Worm (Caenorhabditis elegans) whole organism, young adult: ENCODE data around the gene C23G10.5.

Experiments used
- F10E7.11 ChIP-seq: sonication (generic microtip); optimal IDR thresholded peaks from 2 replicates; lab custom pipeline; 2017; ENCODE audit warnings: mild to moderate bottlenecking, missing genetic modification characterization, moderate library complexity, missing compliant biosample characterization
- F23B12.7 ChIP-seq: sonication (generic microtip); optimal IDR thresholded peaks from 2 replicates; lab custom pipeline; 2017; ENCODE audit warnings: missing genetic modification characterization, mild to moderate bottlenecking, missing compliant biosample characterization, antibody characterized with exemption, moderate library complexity; ENCODE audit not compliant: insufficient read depth
- F33H1.4 ChIP-seq: fragments of 200-800 bp; sonication (Bioruptor generic); IDR thresholded peaks from 2 replicates; pipeline ENCODE4 v1.3.6; 2022; ENCODE audit warnings: missing genetic modification reagents, missing genetic modification characterization, missing compliant biosample characterization
- F37B4.10 ChIP-seq: fragments of 200-800 bp; sonication (Bioruptor generic); IDR thresholded peaks from 2 replicates; pipeline ENCODE4 v1.3.6; 2022; ENCODE audit warnings: missing genetic modification characterization, missing compliant biosample characterization
- F39B2.1 ChIP-seq: fragments of 200-800 bp; sonication (Bioruptor generic); IDR thresholded peaks from 2 replicates; pipeline ENCODE4 v1.3.6; 2022; ENCODE audit warnings: missing genetic modification reagents, missing genetic modification characterization, missing compliant biosample characterization
- F55B11.4 ChIP-seq: sonication (generic microtip); optimal IDR thresholded peaks from 2 replicates; lab custom pipeline; 2016; ENCODE audit warnings: missing compliant biosample characterization, missing genetic modification characterization, borderline replicate concordance; ENCODE audit not compliant: insufficient read depth
- K12H6.12 ChIP-seq: fragments of 200-800 bp; sonication (Bioruptor generic); optimal IDR thresholded peaks from 2 replicates; lab custom pipeline; 2018; ENCODE audit warnings: mild to moderate bottlenecking, missing genetic modification characterization, missing compliant biosample characterization
- Y95B8A.8 ChIP-seq: fragments of 200-800 bp; sonication (Bioruptor generic); IDR thresholded peaks from 2 replicates; pipeline ENCODE4 v1.3.6; 2022; ENCODE audit warnings: missing genetic modification reagents, missing genetic modification characterization, missing compliant biosample characterization
- atf-7 ChIP-seq: sonication (generic microtip); optimal IDR thresholded peaks from 2 replicates; lab custom pipeline; 2017; ENCODE audit warnings: mild to moderate bottlenecking, missing genetic modification characterization, missing compliant biosample characterization
- attf-3 ChIP-seq: fragments of 200-800 bp; sonication (Bioruptor generic); conservative IDR thresholded peaks from 2 replicates; pipeline ENCODE4 v1.3.6; 2022; ENCODE audit warnings: missing genetic modification reagents, missing genetic modification characterization, missing compliant biosample characterization
- attf-5 ChIP-seq: fragments of 200-800 bp; sonication (Bioruptor generic); optimal IDR thresholded peaks from 2 replicates; lab custom pipeline; 2018; ENCODE audit warnings: mild to moderate bottlenecking, missing genetic modification characterization, missing compliant biosample characterization
- attf-6 ChIP-seq: fragments of 200-800 bp; sonication (Bioruptor generic); IDR thresholded peaks from 2 replicates; pipeline ENCODE4 v1.3.6; 2022; ENCODE audit warnings: missing genetic modification reagents, missing genetic modification characterization, missing compliant biosample characterization
- ccch-3 ChIP-seq: fragments of 200-800 bp; sonication (Bioruptor generic); optimal IDR thresholded peaks from 2 replicates; lab custom pipeline; 2018; ENCODE audit warnings: mild to moderate bottlenecking, missing genetic modification characterization, missing compliant biosample characterization
- cebp-1 ChIP-seq, 2 experiments: fragments of 200-800 bp in 1 of 2; sonication (Bioruptor generic) in 1 of 2; sonication (generic microtip) in 1 of 2; IDR thresholded peaks in 1 of 2; optimal IDR thresholded peaks in 1 of 2; 2 replicates each; pipeline versions ENCODE4 v1.3.6 to Lab custom; 2017 to 2022; ENCODE audit warnings: missing compliant biosample characterization in 2 of 2, missing genetic modification characterization in 2 of 2, mild to moderate bottlenecking in 1 of 2, missing genetic modification reagents in 1 of 2, moderate library complexity in 1 of 2
- chd-7 ChIP-seq: sonication (generic microtip); optimal IDR thresholded peaks from 2 replicates; lab custom pipeline; 2016; ENCODE audit warnings: mild to moderate bottlenecking, missing genetic modification characterization, moderate library complexity, missing compliant biosample characterization
- dox-1 ChIP-seq: fragments of 200-800 bp; sonication (Bioruptor generic); IDR thresholded peaks from 2 replicates; pipeline ENCODE4 v1.3.6; 2022; ENCODE audit warnings: missing genetic modification reagents, missing genetic modification characterization, missing compliant biosample characterization
- egl-44 ChIP-seq: fragments of 200-800 bp; sonication (Bioruptor generic); IDR thresholded peaks from 2 replicates; pipeline ENCODE4 v1.3.6; 2022; ENCODE audit warnings: missing genetic modification reagents, missing genetic modification characterization, missing compliant biosample characterization
- egrh-3 ChIP-seq: fragments of 200-800 bp; sonication (Bioruptor generic); IDR thresholded peaks from 2 replicates; pipeline ENCODE4 v1.3.6; 2022; ENCODE audit warnings: missing genetic modification reagents, missing genetic modification characterization, missing compliant biosample characterization
- hmg-1.2 ChIP-seq: fragments of 200-800 bp; sonication (Bioruptor generic); IDR thresholded peaks from 2 replicates; pipeline ENCODE4 v1.3.6; 2022; ENCODE audit warnings: missing genetic modification reagents, missing genetic modification characterization, missing compliant biosample characterization
- hmg-20 ChIP-seq: fragments of 200-800 bp; sonication (Bioruptor generic); IDR thresholded peaks from 2 replicates; pipeline ENCODE4 v1.3.6; 2022; ENCODE audit warnings: missing genetic modification reagents, missing genetic modification characterization, missing compliant biosample characterization
- hsf-1 ChIP-seq: fragments of 200-800 bp; sonication (Bioruptor generic); IDR thresholded peaks from 2 replicates; pipeline ENCODE4 v1.3.6; 2022; ENCODE audit warnings: missing genetic modification reagents, missing genetic modification characterization, missing compliant biosample characterization
- lin-35 ChIP-seq, 3 experiments: fragments of 150-350 bp in 2 of 3; sonication (generic microtip) in 1 of 3; optimal IDR thresholded peaks; 2 replicates each; lab custom pipeline; 2014 to 2018; ENCODE audit warnings: missing biosample characterization in 3 of 3, missing genetic modification characterization in 3 of 3, missing genetic modification reagents in 3 of 3
- lin-40 ChIP-seq: sonication (generic microtip); optimal IDR thresholded peaks from 2 replicates; lab custom pipeline; 2016; ENCODE audit warnings: missing genetic modification characterization, mild to moderate bottlenecking, missing compliant biosample characterization, missing genotype, missing genetic modification reagents
- lsy-27 ChIP-seq: sonication (generic microtip); optimal IDR thresholded peaks from 2 replicates; lab custom pipeline; 2017; ENCODE audit warnings: missing genetic modification characterization, mild to moderate bottlenecking, missing compliant biosample characterization, antibody characterized with exemption, missing genotype, borderline replicate concordance; ENCODE audit not compliant: insufficient read depth
- madf-3 ChIP-seq: fragments of 200-800 bp; sonication (Bioruptor generic); IDR thresholded peaks from 2 replicates; pipeline ENCODE4 v1.3.6; 2022; ENCODE audit warnings: missing genetic modification reagents, missing genetic modification characterization, missing compliant biosample characterization
- madf-6 ChIP-seq: fragments of 200-800 bp; sonication (Bioruptor generic); IDR thresholded peaks from 2 replicates; pipeline ENCODE4 v1.3.6; 2022; ENCODE audit warnings: missing genetic modification reagents, missing genetic modification characterization, missing compliant biosample characterization
- madf-8 ChIP-seq: fragments of 200-800 bp; sonication (Bioruptor generic); conservative IDR thresholded peaks from 2 replicates; pipeline ENCODE4 v1.3.6; 2022; ENCODE audit warnings: missing genetic modification reagents, missing genetic modification characterization, missing compliant biosample characterization
- nfyb-1 ChIP-seq: fragments of 200-800 bp; sonication (Bioruptor generic); IDR thresholded peaks from 2 replicates; pipeline ENCODE4 v1.3.6; 2022; ENCODE audit warnings: missing genetic modification reagents, missing genetic modification characterization, missing compliant biosample characterization
- nhr-27 ChIP-seq: fragments of 200-800 bp; sonication (Bioruptor generic); optimal IDR thresholded peaks from 2 replicates; lab custom pipeline; 2018; ENCODE audit warnings: mild to moderate bottlenecking, missing genetic modification characterization, moderate library complexity, missing compliant biosample characterization
- pha-4 ChIP-seq: fragments of 150-350 bp; sonication (generic microtip); optimal IDR thresholded peaks from 2 replicates; lab custom pipeline; 2014; ENCODE audit warnings: missing biosample characterization, missing genetic modification reagents, missing genetic modification characterization
- repo-1 ChIP-seq: sonication (generic microtip); optimal IDR thresholded peaks from 2 replicates; lab custom pipeline; 2017; ENCODE audit warnings: mild to moderate bottlenecking, missing genetic modification characterization, missing compliant biosample characterization
- rpc-1 ChIP-seq, 2 experiments: fragments of 150-350 bp in 1 of 2; sonication (generic microtip) in 1 of 2; optimal IDR thresholded peaks; 2 replicates each; lab custom pipeline; 2014 to 2018; ENCODE audit warnings: missing biosample characterization in 1 of 2, missing genetic modification characterization in 1 of 2, missing genetic modification reagents in 1 of 2, missing genotype in 1 of 2
- sea-2 ChIP-seq: fragments of 200-800 bp; sonication (Bioruptor generic); IDR thresholded peaks from 2 replicates; pipeline ENCODE4 v1.3.6; 2022; ENCODE audit warnings: missing genetic modification characterization, missing compliant biosample characterization
- snpc-3.4 ChIP-seq: sonication (generic microtip); optimal IDR thresholded peaks from 2 replicates; lab custom pipeline; 2017; ENCODE audit warnings: missing genetic modification characterization, mild to moderate bottlenecking, missing compliant biosample characterization, antibody characterized with exemption, moderate library complexity, missing genotype, missing genetic modification reagents
- snpc-4 ChIP-seq, 5 experiments: fragments of 150-350 bp in 1 of 5; sonication (generic microtip) in 4 of 5; optimal IDR thresholded peaks; 2 replicates each; lab custom pipeline; 2014 to 2018; ENCODE audit warnings: missing genetic modification characterization in 5 of 5, missing biosample characterization in 3 of 5, antibody characterized with exemption in 2 of 5, mild to moderate bottlenecking in 2 of 5, missing compliant biosample characterization in 2 of 5, missing genotype in 2 of 5, moderate library complexity in 2 of 5, missing genetic modification reagents in 1 of 5
- somi-1 ChIP-seq: fragments of 200-800 bp; sonication (Bioruptor generic); optimal IDR thresholded peaks from 2 replicates; lab custom pipeline; 2018; ENCODE audit warnings: mild to moderate bottlenecking, missing genetic modification characterization, missing compliant biosample characterization
- tbp1 ChIP-seq: fragments of 200-800 bp; sonication (Bioruptor generic); optimal IDR thresholded peaks from 2 replicates; lab custom pipeline; 2018; ENCODE audit warnings: mild to moderate bottlenecking, missing genetic modification characterization, missing compliant biosample characterization
- tlf-1 ChIP-seq: fragments of 200-800 bp; sonication (Bioruptor generic); optimal IDR thresholded peaks from 2 replicates; lab custom pipeline; 2018; ENCODE audit warnings: mild to moderate bottlenecking, missing genetic modification characterization, missing compliant biosample characterization
- zim-3 ChIP-seq: sonication (generic microtip); optimal IDR thresholded peaks from 2 replicates; lab custom pipeline; 2017; ENCODE audit warnings: mild to moderate bottlenecking, missing genetic modification characterization, moderate library complexity, missing compliant biosample characterization

The C23G10.5 gene

DNA sequence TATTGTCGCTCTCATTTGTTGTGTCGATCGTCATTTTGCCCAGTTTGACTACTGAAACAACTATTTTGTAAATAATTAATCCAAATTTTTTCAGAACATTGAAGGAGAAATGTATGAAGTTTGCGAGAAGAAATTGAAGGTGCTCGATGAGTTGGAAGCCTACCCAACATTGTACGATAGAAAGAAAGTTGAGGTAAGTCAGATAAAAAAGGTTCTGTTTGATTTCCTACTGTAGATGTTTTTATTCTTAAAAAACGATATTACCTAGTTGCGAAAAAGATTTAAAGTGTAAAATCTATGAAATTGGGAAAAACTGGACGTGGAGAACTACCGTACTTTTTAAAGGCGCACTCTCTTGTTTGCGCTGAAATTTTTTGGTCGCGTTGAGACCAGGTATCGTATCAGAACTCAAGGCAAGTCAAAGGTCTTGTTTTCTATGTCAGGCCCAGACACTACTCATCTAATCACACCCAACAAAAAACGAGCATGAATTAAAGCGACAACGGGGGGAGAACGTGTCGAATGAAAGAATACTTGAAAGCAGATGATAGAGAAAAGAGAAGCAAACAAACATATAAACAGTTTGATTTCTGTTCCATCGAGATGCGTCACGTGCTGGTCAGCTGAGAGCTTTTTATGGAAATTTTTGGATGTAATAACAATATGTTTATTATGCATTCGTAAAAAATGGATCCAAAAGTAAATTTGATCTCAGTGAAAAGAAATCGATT is 22.2 kb upstream of the C23G10.5 start, which contains the start of gene efk-1 (continued):
- TF ChIP-seq somi-1 (GFP tag; lab: Kevin White, UChicago) (no peak), hmg-1.2 (no peak), sea-2 (GFP tag; lab: Robert Waterston, UW) (no peak), attf-3 (GFP tag; lab: Robert Waterston, UW) (no peak), attf-6 (GFP tag; lab: Robert Waterston, UW) (no peak), cebp-1 (GFP tag; IDR thresholded peaks at IDR 0.05; lab: Robert Waterston, UW) (no peak), cebp-1 (tag; optimal IDR thresholded peaks at IDR 0.05; lab: Kevin White, UChicago) (peak; percentile 44), attf-5 (GFP tag; lab: Kevin White, UChicago) (peak; percentile 61), madf-3 (GFP tag; lab: Robert Waterston, UW) (no peak), dox-1 (GFP tag; lab: Robert Waterston, UW) (peak; percentile 30; the same call in 1 of the 2 replicates), tbp1 (GFP tag; lab: Kevin White, UChicago) (no peak), zim-3 (tag; lab: Kevin White, UChicago) (peak; percentile 14), repo-1 (tag; lab: Kevin White, UChicago) (no peak), egl-44 (GFP tag; lab: Robert Waterston, UW) (no peak), hmg-20 (GFP tag; lab: Robert Waterston, UW) (no peak), atf-7 (no peak)

DNA sequence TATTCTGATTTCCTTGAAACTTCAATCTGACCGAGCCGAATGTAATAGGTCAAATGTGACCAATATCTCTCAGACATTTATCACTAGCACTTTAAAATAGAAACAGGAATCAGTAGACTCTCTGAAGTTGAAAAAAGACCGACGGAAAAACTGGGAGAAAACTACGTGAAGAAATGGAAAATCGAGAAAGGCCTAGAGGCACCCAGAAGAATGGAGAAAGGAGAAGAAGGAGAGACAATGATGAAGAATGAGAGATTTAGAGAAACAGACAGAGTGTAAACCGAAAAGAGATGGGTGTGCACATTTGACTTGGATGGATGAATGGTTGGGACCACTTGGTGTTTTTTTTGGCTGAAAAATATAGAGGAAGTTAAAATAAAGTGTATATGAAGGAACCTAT is 20.9 kb upstream of the C23G10.5 start:
- peak; percentile 12 for TF ChIP-seq K12H6.12
- no peak for TF ChIP-seq F37B4.10
- peak in 1 of 3 experiments; percentile 30 for TF ChIP-seq lin-35 (GFP tag; optimal IDR thresholded peaks at IDR 0.05; lab: Kevin White, UChicago)
- TF ChIP-seq chd-7 (tag; lab: Kevin White, UChicago), result peak; percentile 14
- peak; percentile 95 for TF ChIP-seq hmg-1.2
- no peak for TF ChIP-seq nhr-27
- no peak for TF ChIP-seq F10E7.11 (tag; lab: Kevin White, UChicago)
- peak; percentile 84 for TF ChIP-seq hsf-1
- peak; percentile 7; the same call in 1 of the 2 replicates for TF ChIP-seq dox-1 (GFP tag; lab: Robert Waterston, UW)
- no peak for TF ChIP-seq lsy-27
- no peak for TF ChIP-seq cebp-1 (GFP tag; IDR thresholded peaks at IDR 0.05; lab: Robert Waterston, UW)
- peak; percentile 24 for TF ChIP-seq cebp-1 (tag; optimal IDR thresholded peaks at IDR 0.05; lab: Kevin White, UChicago)
- TF ChIP-seq egrh-3 (GFP tag; lab: Robert Waterston, UW), result 0 out of 2 replicates have a peak, but pooled peaks have one; percentile 20
- no peak for TF ChIP-seq Y95B8A.8 (GFP tag; lab: Robert Waterston, UW)
- TF ChIP-seq tbp1 (GFP tag; lab: Kevin White, UChicago), result peak; percentile 4
- no peak for TF ChIP-seq F55B11.4 (tag; lab: Kevin White, UChicago)
- peak; percentile 51 for TF ChIP-seq rpc-1 (optimal IDR thresholded peaks at IDR 0.05; lab: Kevin White, UChicago)
- TF ChIP-seq rpc-1 (tag; optimal IDR thresholded peaks at IDR 0.05; lab: Kevin White, UChicago), result no peak
- no peak for TF ChIP-seq F39B2.1 (GFP tag; lab: Robert Waterston, UW)

DNA sequence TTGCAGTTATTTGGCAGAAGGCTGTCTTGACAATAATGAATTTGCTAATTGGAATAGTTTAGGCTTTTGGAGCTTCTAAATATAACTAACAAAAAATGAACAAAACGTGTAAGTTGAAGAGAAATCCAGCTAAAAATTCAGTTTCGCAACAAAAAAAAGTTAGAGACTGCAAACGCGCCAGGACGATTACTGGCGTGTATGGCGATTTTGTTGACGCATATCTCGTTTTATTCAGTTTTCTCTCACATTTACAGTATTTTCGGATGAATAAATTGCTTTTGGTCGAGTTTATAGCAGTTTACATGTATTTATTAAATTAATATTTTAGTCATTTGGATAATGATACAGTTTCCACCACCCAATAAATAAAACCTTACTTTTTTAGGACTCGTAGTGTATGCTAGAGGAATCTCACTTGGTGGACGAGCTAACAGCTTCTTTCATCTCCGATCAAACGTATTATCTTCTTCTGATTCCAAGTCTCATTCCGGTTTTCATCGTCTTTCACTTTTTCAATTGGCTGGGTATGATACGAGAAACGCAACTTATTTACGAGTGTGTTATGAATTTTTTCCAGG is 17.8 kb upstream of the C23G10.5 start, which contains the start of the genes abcf-3 and F42A10.5:
abcf-3 (plus strand) TSS at position 384 of the 578 bp plus-strand sequence.
F42A10.5 (minus strand) TSS at position 458 of the 578 bp plus-strand sequence.
- TF ChIP-seq pha-4 (tag; lab: Kevin White, UChicago), result no peak
- TF ChIP-seq rpc-1 (optimal IDR thresholded peaks at IDR 0.05; lab: Kevin White, UChicago), result no peak
- no peak for TF ChIP-seq rpc-1 (tag; optimal IDR thresholded peaks at IDR 0.05; lab: Kevin White, UChicago)
- TF ChIP-seq attf-5 (GFP tag; lab: Kevin White, UChicago), result peak; percentile 33
- TF ChIP-seq F23B12.7 (tag; lab: Kevin White, UChicago), result no peak
- TF ChIP-seq attf-3 (GFP tag; lab: Robert Waterston, UW), result 0 out of 2 replicates have a peak, but pooled peaks have one; percentile 12
- no peak for TF ChIP-seq cebp-1 (GFP tag; IDR thresholded peaks at IDR 0.05; lab: Robert Waterston, UW)
- TF ChIP-seq cebp-1 (tag; optimal IDR thresholded peaks at IDR 0.05; lab: Kevin White, UChicago), result peak; percentile 93
- 0 out of 2 replicates have a peak, but pooled peaks have one; percentile 40 for TF ChIP-seq nfyb-1 (GFP tag; lab: Robert Waterston, UW)
- TF ChIP-seq madf-6 (GFP tag; lab: Robert Waterston, UW), result peak; percentile 55; the same call in 1 of the 2 replicates
- no peak for TF ChIP-seq madf-8 (GFP tag; lab: Robert Waterston, UW)
- TF ChIP-seq ccch-3 (GFP tag; lab: Kevin White, UChicago), result no peak
- peak; percentile 52 for TF ChIP-seq lin-40 (tag; lab: Kevin White, UChicago)
- no peak for TF ChIP-seq hsf-1
- peak; percentile 29 for TF ChIP-seq snpc-3.4 (tag; lab: Kevin White, UChicago)
- TF ChIP-seq F33H1.4 (GFP tag; lab: Robert Waterston, UW), result peak; percentile 58
- peak; percentile 20 for TF ChIP-seq snpc-4 (GFP tag; optimal IDR thresholded peaks at IDR 0.05; lab: Kevin White, UChicago)
- TF ChIP-seq snpc-4 (tag; optimal IDR thresholded peaks at IDR 0.05; lab: Kevin White, UChicago), result peak in 2 of 4 experiments; percentile 1 to 21
- TF ChIP-seq tlf-1 (GFP tag; lab: Kevin White, UChicago), result peak; percentile 26
- TF ChIP-seq F10E7.11 (tag; lab: Kevin White, UChicago), result no peak
